Fruit fly (Drosophila melanogaster) whole organism, embryonic: ENCODE results near the gene CG6420.

ENCODE experiments used
- Bdp1 ChIP-seq: fragments of 200-800 bp; sonication (Bioruptor generic); optimal IDR thresholded peaks from 3 replicates; lab custom pipeline; 2016; ENCODE audit warnings: missing biosample characterization, missing genetic modification characterization
- CG10321 ChIP-seq: fragments of 200-800 bp; sonication (Bioruptor generic); IDR thresholded peaks from 2 replicates; pipeline ENCODE4 v1.3.6; 2022; ENCODE audit warnings: missing biosample characterization, missing genetic modification characterization
- CG10543 ChIP-seq: fragments of 200-800 bp; sonication (Bioruptor generic); optimal IDR thresholded peaks from 3 replicates; lab custom pipeline; 2017; ENCODE audit warnings: missing biosample characterization, mild to moderate bottlenecking, missing genetic modification characterization, moderate library complexity
- CG10654 ChIP-seq: fragments of 200-800 bp; sonication (Bioruptor generic); optimal IDR thresholded peaks from 2 replicates; lab custom pipeline; 2016; ENCODE audit warnings: missing biosample characterization, missing genetic modification characterization
- CG11504 ChIP-seq: fragments of 200-800 bp; sonication (Bioruptor generic); optimal IDR thresholded peaks from 3 replicates; lab custom pipeline; 2019; ENCODE audit warnings: missing biosample characterization, mild to moderate bottlenecking, missing genetic modification characterization, moderate library complexity
- CG12219 ChIP-seq: fragments of 200-800 bp; sonication (Bioruptor generic); optimal IDR thresholded peaks from 3 replicates; lab custom pipeline; 2018; ENCODE audit warnings: missing biosample characterization, mild to moderate bottlenecking, missing genetic modification characterization
- CG12236 ChIP-seq: fragments of 200-800 bp; sonication (Bioruptor generic); optimal IDR thresholded peaks from 2 replicates; lab custom pipeline; 2016; ENCODE audit warnings: missing biosample characterization, missing genetic modification characterization
- CG12659 ChIP-seq: fragments of 200-800 bp; sonication (Bioruptor generic); optimal IDR thresholded peaks from 3 replicates; lab custom pipeline; 2017; ENCODE audit warnings: mild to moderate bottlenecking, missing biosample characterization, missing genetic modification reagents, missing genetic modification characterization
- CG14050 ChIP-seq: fragments of 200-800 bp; sonication (Bioruptor generic); IDR thresholded peaks from 3 replicates; pipeline ENCODE4 v1.3.6; 2022; ENCODE audit warnings: missing biosample characterization, missing genetic modification characterization
- CG17361 ChIP-seq: fragments of 200-800 bp; sonication (Bioruptor generic); IDR thresholded peaks from 3 replicates; pipeline ENCODE4 v1.3.6; 2022; ENCODE audit warnings: missing biosample characterization, missing genetic modification characterization
- CG18011 ChIP-seq: fragments of 200-800 bp; sonication (Bioruptor generic); optimal IDR thresholded peaks from 2 replicates; lab custom pipeline; 2017; ENCODE audit warnings: missing biosample characterization, missing genetic modification characterization, mild to moderate bottlenecking, moderate library complexity, missing genotype
- CG18619 ChIP-seq: fragments of 200-800 bp; sonication (Bioruptor generic); optimal IDR thresholded peaks from 3 replicates; lab custom pipeline; 2017; ENCODE audit warnings: missing biosample characterization, mild to moderate bottlenecking, missing genetic modification characterization
- CG2199 ChIP-seq: fragments of 200-800 bp; sonication (Bioruptor generic); IDR thresholded peaks from 3 replicates; pipeline ENCODE4 v1.3.6; 2022; ENCODE audit warnings: missing biosample characterization, missing genetic modification characterization
- CG31224 ChIP-seq: fragments of 200-800 bp; sonication (Bioruptor generic); IDR thresholded peaks from 2 replicates; pipeline ENCODE4 v1.3.6; 2022; ENCODE audit warnings: missing biosample characterization, missing genetic modification characterization
- CG3995 ChIP-seq: fragments of 200-800 bp; sonication (Bioruptor generic); optimal IDR thresholded peaks from 3 replicates; lab custom pipeline; 2016; ENCODE audit warnings: missing biosample characterization, missing genetic modification characterization
- CG4282 ChIP-seq: fragments of 200-800 bp; sonication (Bioruptor generic); optimal IDR thresholded peaks from 2 replicates; lab custom pipeline; 2016; ENCODE audit warnings: missing biosample characterization, missing genetic modification characterization
- CG4854 ChIP-seq: fragments of 200-800 bp; sonication (Bioruptor generic); optimal IDR thresholded peaks from 2 replicates; lab custom pipeline; 2016; ENCODE audit warnings: missing biosample characterization, missing genetic modification characterization, inconsistent platforms
- CG7357 ChIP-seq: fragments of 200-800 bp; sonication (Bioruptor generic); IDR thresholded peaks from 3 replicates; pipeline ENCODE4 v1.3.6; 2022; ENCODE audit warnings: missing biosample characterization, missing genetic modification characterization
- CG7372 ChIP-seq: fragments of 200-800 bp; sonication (Bioruptor generic); IDR thresholded peaks from 2 replicates; pipeline ENCODE4 v1.3.6; 2022; ENCODE audit warnings: missing biosample characterization, missing genetic modification characterization
- CG7745 ChIP-seq: fragments of 200-800 bp; sonication (Bioruptor generic); optimal IDR thresholded peaks from 2 replicates; lab custom pipeline; 2018; ENCODE audit warnings: missing biosample characterization, mild to moderate bottlenecking, missing genetic modification characterization, moderate library complexity
- CG8765 ChIP-seq: fragments of 200-800 bp; sonication (Bioruptor generic); IDR thresholded peaks from 2 replicates; pipeline ENCODE4 v1.3.6; 2022; ENCODE audit warnings: missing biosample characterization, missing genetic modification characterization
- CrebB ChIP-seq: fragments of 200-800 bp; sonication (Bioruptor generic); optimal IDR thresholded peaks from 3 replicates; lab custom pipeline; 2018; ENCODE audit warnings: missing biosample characterization, mild to moderate bottlenecking, missing genetic modification characterization
- Dll ChIP-seq: fragments of 200-800 bp; sonication (Bioruptor generic); IDR thresholded peaks from 4 replicates; pipeline ENCODE4 v1.3.6; 2022; ENCODE audit warnings: missing biosample characterization, missing genetic modification characterization; ENCODE audit not compliant: partially characterized antibody
- Doc3 ChIP-seq: fragments of 200-800 bp; sonication (Bioruptor generic); IDR thresholded peaks from 3 replicates; pipeline ENCODE4 v1.3.6; 2022; ENCODE audit warnings: missing biosample characterization, missing genetic modification characterization; ENCODE audit not compliant: partially characterized antibody
- Fer1 ChIP-seq: fragments of 200-800 bp; sonication (Bioruptor generic); optimal IDR thresholded peaks from 2 replicates; lab custom pipeline; 2017; ENCODE audit warnings: missing biosample characterization, mild to moderate bottlenecking, missing genetic modification characterization
- HLH3B ChIP-seq: fragments of 200-800 bp; sonication (Bioruptor generic); IDR thresholded peaks from 2 replicates; pipeline ENCODE4 v1.3.6; 2022; ENCODE audit warnings: missing biosample characterization, missing genetic modification characterization
- Hr51 ChIP-seq, 2 experiments: fragments of 200-800 bp; sonication (Bioruptor generic); optimal IDR thresholded peaks; 2 replicates in 1 of 2; 3 replicates in 1 of 2; lab custom pipeline; 2016 to 2018; ENCODE audit warnings: missing biosample characterization in 2 of 2, missing genetic modification characterization in 2 of 2, mild to moderate bottlenecking in 1 of 2, moderate library complexity in 1 of 2
- Hr78 ChIP-seq, 2 experiments: fragments of 200-800 bp in 1 of 2; fragments of >200 bp in 1 of 2; sonication (Bioruptor generic) in 1 of 2; optimal IDR thresholded peaks; 2 replicates each; lab custom pipeline; 2017 to 2019; ENCODE audit warnings: missing biosample characterization in 2 of 2, missing genetic modification characterization in 2 of 2, mild to moderate bottlenecking in 1 of 2, moderate library complexity in 1 of 2
- Lhr ChIP-seq: fragments of 200-800 bp; sonication (Bioruptor generic); optimal IDR thresholded peaks from 3 replicates; lab custom pipeline; 2017; ENCODE audit warnings: mild to moderate bottlenecking, missing biosample characterization, missing genetic modification reagents, missing genetic modification characterization
- Meics ChIP-seq: fragments of 200-800 bp; sonication (Bioruptor generic); optimal IDR thresholded peaks from 2 replicates; lab custom pipeline; 2017; ENCODE audit warnings: missing biosample characterization, mild to moderate bottlenecking, missing genetic modification characterization
- Sin3A ChIP-seq: fragments of >200 bp; optimal IDR thresholded peaks from 2 replicates; lab custom pipeline; 2018
- Ssrp ChIP-seq: fragments of 200-800 bp; sonication (Bioruptor generic); optimal IDR thresholded peaks from 2 replicates; lab custom pipeline; 2018; ENCODE audit warnings: missing biosample characterization, mild to moderate bottlenecking, missing genetic modification characterization, moderate library complexity
- br ChIP-seq: fragments of >200 bp; optimal IDR thresholded peaks from 2 replicates; lab custom pipeline; 2017
- cad ChIP-seq: fragments of >200 bp; optimal IDR thresholded peaks from 2 replicates; lab custom pipeline; 2017; ENCODE audit warnings: missing biosample characterization, missing genetic modification characterization
- ci ChIP-seq: fragments of 200-800 bp; sonication (Bioruptor generic); IDR thresholded peaks from 3 replicates; pipeline ENCODE4 v1.3.6; 2022; ENCODE audit warnings: missing biosample characterization, missing genetic modification characterization
- disco-r ChIP-seq: fragments of 200-800 bp; sonication (Bioruptor generic); optimal IDR thresholded peaks from 2 replicates; lab custom pipeline; 2016; ENCODE audit warnings: missing biosample characterization, missing genetic modification characterization
- esg ChIP-seq: fragments of 200-800 bp; sonication (Bioruptor generic); conservative IDR thresholded peaks from 2 replicates; pipeline ENCODE4 v1.3.6; 2022; ENCODE audit warnings: missing biosample characterization, missing genetic modification characterization
- gt ChIP-seq: fragments of 200-800 bp; sonication (Bioruptor generic); IDR thresholded peaks from 2 replicates; pipeline ENCODE4 v1.3.6; 2022; ENCODE audit warnings: missing biosample characterization, missing genetic modification characterization
- knrl ChIP-seq: fragments of 200-800 bp; sonication (Bioruptor generic); IDR thresholded peaks from 3 replicates; pipeline ENCODE4 v1.3.6; 2022; ENCODE audit warnings: missing biosample characterization, missing genetic modification characterization; ENCODE audit not compliant: partially characterized antibody
- lov ChIP-seq, 2 experiments: fragments of 200-800 bp in 1 of 2; fragments of >200 bp in 1 of 2; sonication (Bioruptor generic) in 1 of 2; IDR thresholded peaks in 1 of 2; optimal IDR thresholded peaks in 1 of 2; 2 replicates in 1 of 2; 3 replicates in 1 of 2; pipeline versions ENCODE4 v1.3.6 to Lab custom; 2017 to 2022; ENCODE audit warnings: missing biosample characterization in 1 of 2, missing genetic modification characterization in 1 of 2
- maf-S ChIP-seq: fragments of 200-800 bp; sonication (Bioruptor generic); optimal IDR thresholded peaks from 2 replicates; lab custom pipeline; 2016; ENCODE audit warnings: missing biosample characterization, missing genetic modification characterization
- otp ChIP-seq: fragments of 200-800 bp; sonication (Bioruptor generic); IDR thresholded peaks from 3 replicates; pipeline ENCODE4, ENCODE4 v1.3.6; 2022; ENCODE audit warnings: missing biosample characterization, missing genetic modification characterization
- peb ChIP-seq: fragments of 200-800 bp; sonication (Bioruptor generic); IDR thresholded peaks from 2 replicates; pipeline ENCODE4 v1.3.6; 2022; ENCODE audit warnings: missing biosample characterization, missing genetic modification characterization
- ro ChIP-seq: fragments of 200-800 bp; sonication (Bioruptor generic); IDR thresholded peaks from 2 replicates; pipeline ENCODE4 v1.3.6; 2022; ENCODE audit warnings: missing biosample characterization, missing genetic modification characterization
- sob ChIP-seq: fragments of 200-800 bp; sonication (Bioruptor generic); IDR thresholded peaks from 2 replicates; pipeline ENCODE4 v1.3.6; 2022; ENCODE audit warnings: missing biosample characterization, missing genetic modification characterization
- tgo ChIP-seq: fragments of 200-800 bp; sonication (Bioruptor generic); IDR thresholded peaks from 3 replicates; pipeline ENCODE4 v1.3.6; 2022; ENCODE audit warnings: missing biosample characterization, missing genetic modification characterization
- trh ChIP-seq: fragments of 200-800 bp; sonication (Bioruptor generic); optimal IDR thresholded peaks from 2 replicates; lab custom pipeline; 2016; ENCODE audit warnings: missing biosample characterization, missing genetic modification characterization
- tup ChIP-seq: fragments of 200-800 bp; sonication (Bioruptor generic); optimal IDR thresholded peaks from 2 replicates; lab custom pipeline; 2016; ENCODE audit warnings: missing biosample characterization, mild to moderate bottlenecking, missing genetic modification characterization, moderate library complexity
- unc-4 ChIP-seq: fragments of 200-800 bp; sonication (Bioruptor generic); IDR thresholded peaks from 2 replicates; pipeline ENCODE4 v1.3.6; 2022; ENCODE audit warnings: missing biosample characterization, missing genetic modification characterization; ENCODE audit not compliant: partially characterized antibody
- wek ChIP-seq: fragments of 200-800 bp; sonication (Bioruptor generic); optimal IDR thresholded peaks from 3 replicates; lab custom pipeline; 2018; ENCODE audit warnings: missing biosample characterization, mild to moderate bottlenecking, missing genetic modification characterization, moderate library complexity
- zen2 ChIP-seq: fragments of 200-800 bp; sonication (Bioruptor generic); IDR thresholded peaks from 3 replicates; pipeline ENCODE4 v1.3.6; 2022; ENCODE audit warnings: missing biosample characterization, missing genetic modification characterization; ENCODE audit not compliant: partially characterized antibody

The CG6420 gene

DNA sequence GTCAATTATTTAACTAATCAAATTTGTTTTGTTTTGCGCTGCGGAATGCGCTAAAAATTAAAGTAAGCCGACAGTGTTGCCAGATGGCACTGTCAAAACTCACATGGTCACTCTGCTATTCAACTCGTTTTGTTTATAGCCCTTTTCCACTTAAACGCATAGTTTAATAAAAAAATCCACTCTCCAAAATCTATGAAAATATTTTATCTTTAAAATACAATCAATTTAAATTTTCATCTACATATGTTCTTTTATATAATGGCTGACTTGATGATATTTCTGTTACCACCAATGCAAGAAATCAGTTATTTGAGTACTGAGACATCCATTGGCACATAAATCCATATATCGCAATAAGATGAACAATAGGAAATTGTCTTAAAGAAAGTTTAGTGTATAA is 7.7 kb downstream of the CG6420 start, which contains the start of gene CG6425 (continued):
- TF ChIP-seq CG18011 (no peak), Bdp1 (no peak), CG10321 (GFP tag; lab: Robert Waterston, UW) (no peak), sob (no peak), lov (optimal IDR thresholded peaks at IDR 0.05; lab: Kevin White, UChicago) (no peak), lov (GFP tag; IDR thresholded peaks at IDR 0.05; lab: Robert Waterston, UW) (no peak), otp (GFP tag; lab: Robert Waterston, UW) (no peak), tgo (GFP tag; lab: Robert Waterston, UW) (no peak), CrebB (tag; lab: Kevin White, UChicago) (no peak), unc-4 (GFP tag; lab: Robert Waterston, UW) (no peak), esg (GFP tag; lab: Robert Waterston, UW) (peak; percentile 30; the same call in 1 of the 2 replicates), CG12219 (GFP tag; lab: Kevin White, UChicago) (no peak), Sin3A (lab: Kevin White, UChicago) (no peak), CG2199 (GFP tag; lab: Robert Waterston, UW) (no peak), zen2 (GFP tag; lab: Robert Waterston, UW) (no peak), Fer1 (GFP tag; lab: Kevin White, UChicago) (no peak), CG17361 (GFP tag; lab: Robert Waterston, UW) (peak; percentile 56; the same call in 2 of the 3 replicates), Lhr (GFP tag; lab: Kevin White, UChicago) (peak; percentile 37), peb (GFP tag; lab: Robert Waterston, UW) (no peak), ro (GFP tag; lab: Robert Waterston, UW) (no peak), ci (GFP tag; lab: Robert Waterston, UW) (peak; percentile 13; the same call in 1 of the 3 replicates), Meics (GFP tag; lab: Kevin White, UChicago) (no peak), CG4282 (no peak), trh (no peak), CG18619 (GFP tag; lab: Kevin White, UChicago) (no peak), CG3995 (GFP tag; lab: Kevin White, UChicago) (no peak), Ssrp (tag; lab: Kevin White, UChicago) (no peak), CG7745 (tag; lab: Kevin White, UChicago) (no peak), knrl (GFP tag; lab: Robert Waterston, UW) (0 out of 3 replicates have a peak, but pooled peaks have one; percentile 30), CG8765 (GFP tag; lab: Robert Waterston, UW) (no peak), CG10543 (GFP tag; lab: Kevin White, UChicago) (no peak), CG12659 (GFP tag; lab: Kevin White, UChicago) (peak; percentile 52), CG14050 (GFP tag; lab: Robert Waterston, UW) (no peak), disco-r (no peak), Hr78 (GFP tag; optimal IDR thresholded peaks at IDR 0.05; lab: Kevin White, UChicago) (peak in 1 of 2 experiments; percentile 55), cad (GFP tag; lab: Kevin White, UChicago) (no peak), CG11504 (tag; lab: Kevin White, UChicago) (no peak), Dll (no peak), Doc3 (GFP tag; lab: Robert Waterston, UW) (no peak), br (lab: Kevin White, UChicago) (no peak), CG7357 (GFP tag; lab: Robert Waterston, UW) (peak; percentile 98), CG7372 (no peak), wek (no peak), CG4854 (GFP tag; lab: Kevin White, UChicago) (no peak), CG10654 (no peak), gt (GFP tag; lab: Robert Waterston, UW) (no peak), maf-S (GFP tag; lab: Kevin White, UChicago) (no peak), CG31224 (no peak), Hr51 (GFP tag; optimal IDR thresholded peaks at IDR 0.05; lab: Kevin White, UChicago) (no peak), CG12236 (GFP tag; lab: Kevin White, UChicago) (no peak), HLH3B (GFP tag; lab: Robert Waterston, UW) (peak; percentile 12; the same call in 1 of the 2 replicates), tup (GFP tag; lab: Kevin White, UChicago) (no peak)
